Worm (Caenorhabditis elegans) whole organism, L3 larva: ENCODE data around the gene nep-21.

Experiments used
- R02D3.7 ChIP-seq: fragments of 150-350 bp; optimal IDR thresholded peaks from 2 replicates; lab custom pipeline; 2014; ENCODE audit warnings: missing biosample characterization, missing genetic modification characterization
- ZK546.5 ChIP-seq: sonication (generic microtip); optimal IDR thresholded peaks from 2 replicates; lab custom pipeline; 2017; ENCODE audit warnings: missing biosample characterization, missing genetic modification characterization
- aly-2 ChIP-seq: fragments of 150-350 bp; optimal IDR thresholded peaks from 2 replicates; lab custom pipeline; 2014; ENCODE audit warnings: missing biosample characterization, missing genetic modification characterization
- ama-1 ChIP-seq: fragments of 150-350 bp; optimal IDR thresholded peaks from 2 replicates; lab custom pipeline; 2018
- ceh-16 ChIP-seq: sonication (generic microtip); optimal IDR thresholded peaks from 2 replicates; lab custom pipeline; 2017; ENCODE audit warnings: missing biosample characterization, missing genetic modification characterization
- ceh-28 ChIP-seq: fragments of 150-350 bp; optimal IDR thresholded peaks from 2 replicates; lab custom pipeline; 2014; ENCODE audit warnings: missing biosample characterization, missing genetic modification reagents, missing genetic modification characterization
- ceh-82 ChIP-seq: fragments of 150-350 bp; optimal IDR thresholded peaks from 2 replicates; lab custom pipeline; 2014; ENCODE audit warnings: missing biosample characterization, missing genetic modification characterization
- ceh-9 ChIP-seq: sonication (generic microtip); optimal IDR thresholded peaks from 2 replicates; lab custom pipeline; 2018; ENCODE audit warnings: missing biosample characterization, missing genetic modification characterization
- egl-27 ChIP-seq: sonication (generic microtip); optimal IDR thresholded peaks from 4 replicates; lab custom pipeline; 2017; ENCODE audit warnings: missing biosample characterization, missing genetic modification reagents, missing genetic modification characterization
- egl-5 ChIP-seq: fragments of 150-350 bp; optimal IDR thresholded peaks from 2 replicates; lab custom pipeline; 2017; ENCODE audit warnings: missing biosample characterization, missing genetic modification reagents, missing genetic modification characterization, inconsistent platforms
- elt-1 ChIP-seq: fragments of 150-350 bp; optimal IDR thresholded peaks from 2 replicates; lab custom pipeline; 2014; ENCODE audit warnings: missing biosample characterization, missing genetic modification characterization
- elt-3 ChIP-seq, 3 experiments: fragments of 150-350 bp in 1 of 3; sonication (generic microtip) in 2 of 3; optimal IDR thresholded peaks; 2 replicates in 2 of 3; 4 replicates in 1 of 3; lab custom pipeline; 2014 to 2017; ENCODE audit warnings: missing biosample characterization in 3 of 3, missing genetic modification characterization in 3 of 3
- eor-1 ChIP-seq, 2 experiments: fragments of 150-350 bp; optimal IDR thresholded peaks; 2 replicates each; lab custom pipeline; 2014 to 2018; ENCODE audit warnings: missing biosample characterization in 2 of 2, missing genetic modification characterization in 2 of 2
- fkh-10 ChIP-seq: sonication (generic microtip); optimal IDR thresholded peaks from 2 replicates; lab custom pipeline; 2017; ENCODE audit warnings: missing biosample characterization, missing genetic modification reagents, missing genetic modification characterization
- fkh-2 ChIP-seq: fragments of 150-350 bp; optimal IDR thresholded peaks from 2 replicates; lab custom pipeline; 2014; ENCODE audit warnings: missing biosample characterization, missing genetic modification reagents, missing genetic modification characterization
- fos-1 ChIP-seq: fragments of 150-350 bp; optimal IDR thresholded peaks from 2 replicates; lab custom pipeline; 2014; ENCODE audit warnings: missing biosample characterization, missing genetic modification characterization
- jun-1 ChIP-seq: fragments of 150-350 bp; optimal IDR thresholded peaks from 2 replicates; lab custom pipeline; 2014; ENCODE audit warnings: missing biosample characterization, missing genetic modification reagents, missing genetic modification characterization
- lin-39 ChIP-seq: fragments of 150-350 bp; optimal IDR thresholded peaks from 2 replicates; lab custom pipeline; 2018; ENCODE audit warnings: missing biosample characterization, missing genetic modification reagents, missing genetic modification characterization
- lsy-12 ChIP-seq: sonication (generic microtip); optimal IDR thresholded peaks from 2 replicates; lab custom pipeline; 2016; ENCODE audit warnings: mild to moderate bottlenecking, missing genetic modification characterization, missing compliant biosample characterization
- mdl-1 ChIP-seq: fragments of 150-350 bp; optimal IDR thresholded peaks from 2 replicates; lab custom pipeline; 2014; ENCODE audit warnings: missing biosample characterization, missing genetic modification characterization
- nfya-1 ChIP-seq: sonication (generic microtip); optimal IDR thresholded peaks from 2 replicates; lab custom pipeline; 2017; ENCODE audit warnings: missing genetic modification characterization, mild to moderate bottlenecking, missing compliant biosample characterization, antibody characterized with exemption, moderate library complexity; ENCODE audit not compliant: insufficient read depth
- nhr-12 ChIP-seq: fragments of 150-350 bp; optimal IDR thresholded peaks from 2 replicates; lab custom pipeline; 2014; ENCODE audit warnings: missing biosample characterization, missing genetic modification characterization
- nhr-23 ChIP-seq: fragments of 150-350 bp; optimal IDR thresholded peaks from 2 replicates; lab custom pipeline; 2014; ENCODE audit warnings: missing biosample characterization, missing genetic modification reagents, missing genetic modification characterization
- nhr-25 ChIP-seq: sonication (generic microtip); optimal IDR thresholded peaks from 2 replicates; lab custom pipeline; 2017; ENCODE audit warnings: missing biosample characterization, missing genetic modification characterization
- nhr-43 ChIP-seq: sonication (generic microtip); optimal IDR thresholded peaks from 2 replicates; lab custom pipeline; 2016; ENCODE audit warnings: mild to moderate bottlenecking, missing genetic modification characterization, missing compliant biosample characterization; ENCODE audit not compliant: poor library complexity, severe bottlenecking
- nhr-76 ChIP-seq: fragments of 150-350 bp; sonication (generic microtip); optimal IDR thresholded peaks from 5 replicates; lab custom pipeline; 2014; ENCODE audit warnings: missing biosample characterization, missing genetic modification characterization
- nhr-77 ChIP-seq: fragments of 150-350 bp; optimal IDR thresholded peaks from 2 replicates; lab custom pipeline; 2014; ENCODE audit warnings: missing biosample characterization, missing genetic modification characterization
- pqm-1 ChIP-seq: fragments of 150-350 bp; optimal IDR thresholded peaks from 2 replicates; lab custom pipeline; 2017; ENCODE audit warnings: missing biosample characterization, missing genetic modification characterization, inconsistent platforms
- sea-2 ChIP-seq: fragments of 150-350 bp; sonication (generic microtip); optimal IDR thresholded peaks from 4 replicates; lab custom pipeline; 2014; ENCODE audit warnings: missing biosample characterization, missing genetic modification reagents, missing genetic modification characterization
- skn-1 ChIP-seq: fragments of 150-350 bp; optimal IDR thresholded peaks from 2 replicates; lab custom pipeline; 2014; ENCODE audit warnings: missing biosample characterization, missing genetic modification characterization
- snpc-4 ChIP-seq: fragments of 150-350 bp; optimal IDR thresholded peaks from 2 replicates; lab custom pipeline; 2014; ENCODE audit warnings: missing biosample characterization, missing genetic modification characterization
- unc-39 ChIP-seq: sonication (generic microtip); optimal IDR thresholded peaks from 4 replicates; lab custom pipeline; 2017; ENCODE audit warnings: missing biosample characterization, missing genetic modification characterization
- unc-62 ChIP-seq: fragments of 150-350 bp; sonication (generic microtip); optimal IDR thresholded peaks from 4 replicates; lab custom pipeline; 2014; ENCODE audit warnings: missing biosample characterization, missing genetic modification reagents, missing genetic modification characterization
- zag-1 ChIP-seq: fragments of 150-350 bp; optimal IDR thresholded peaks from 2 replicates; lab custom pipeline; 2014; ENCODE audit warnings: missing biosample characterization, missing genetic modification characterization
- ztf-11 ChIP-seq: fragments of 150-350 bp; optimal IDR thresholded peaks from 2 replicates; lab custom pipeline; 2014; ENCODE audit warnings: missing biosample characterization, missing genetic modification characterization
- ztf-4 ChIP-seq: fragments of 150-350 bp; optimal IDR thresholded peaks from 2 replicates; lab custom pipeline; 2014; ENCODE audit warnings: missing biosample characterization, missing genetic modification characterization

nep-21 gene

ce11 chrV:14243904-14244303 is 17.6 kb upstream of the nep-21 start, which contains the start of gene sre-7:
sre-7 (plus strand) TSS chrV:14244204.
- no peak for TF ChIP-seq ceh-28 (tag; lab: Kevin White, UChicago)
- TF ChIP-seq ztf-11 (tag; lab: Kevin White, UChicago): no peak
- TF ChIP-seq nhr-76 (tag; lab: Kevin White, UChicago): no peak
- no peak for TF ChIP-seq fos-1
- no peak for TF ChIP-seq ceh-82
- TF ChIP-seq lin-39 (tag; lab: Kevin White, UChicago): no peak
- no peak for TF ChIP-seq ama-1 (lab: Kevin White, UChicago)
- no peak for TF ChIP-seq ceh-9

DNA sequence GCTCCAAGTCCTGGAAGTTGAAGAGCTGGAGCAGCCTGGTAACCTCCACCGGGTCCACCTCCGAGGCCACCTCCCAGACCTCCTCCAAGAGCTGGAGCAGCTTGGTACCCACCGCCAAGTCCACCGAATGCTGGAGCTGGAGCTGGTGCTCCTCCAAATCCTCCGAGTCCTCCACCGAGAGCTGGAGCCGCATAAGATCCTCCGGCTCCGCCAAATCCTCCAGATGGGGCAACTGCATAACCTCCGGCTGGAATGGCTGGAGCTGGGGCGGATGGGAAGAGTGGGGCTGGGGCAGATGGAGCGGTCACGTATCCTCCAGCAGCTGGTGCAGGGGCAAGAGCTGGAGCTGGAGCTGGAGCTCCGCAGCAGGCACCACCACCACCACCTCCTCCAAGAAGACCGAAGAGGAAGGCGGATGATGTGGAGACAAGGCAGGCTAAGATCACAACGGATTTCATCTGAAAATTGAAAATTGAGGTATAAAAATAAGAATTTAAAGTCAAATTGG is 14.5 kb upstream of the nep-21 start, which contains the start of gene K02E11.10:
TSS of gene K02E11.10 (minus strand) at position 458 of the 508 bp plus-strand sequence.
- TF ChIP-seq nhr-25 (tag; lab: Kevin White, UChicago): no peak
- no peak for TF ChIP-seq nhr-12 (tag; lab: Kevin White, UChicago)
- TF ChIP-seq nhr-77 (tag; lab: Kevin White, UChicago): no peak
- TF ChIP-seq sea-2: no peak
- TF ChIP-seq aly-2 (tag; lab: Kevin White, UChicago): no peak
- no peak for TF ChIP-seq lsy-12 (tag; lab: Kevin White, UChicago)
- TF ChIP-seq elt-3 (tag; optimal IDR thresholded peaks at IDR 0.05; lab: Kevin White, UChicago): no peak
- no peak for TF ChIP-seq ceh-9
- TF ChIP-seq fkh-2 (tag; lab: Kevin White, UChicago): no peak
- TF ChIP-seq ztf-4: no peak
- TF ChIP-seq ceh-16 (tag; lab: Kevin White, UChicago): no peak

ce11 chrV:14235942-14236341 is 9.7 kb upstream of the nep-21 start, which contains the start of gene ent-3:
ent-3 (minus strand) TSS chrV:14236042.
- TF ChIP-seq nhr-43 (tag; lab: Kevin White, UChicago) (no peak), zag-1 (tag; lab: Kevin White, UChicago) (no peak), elt-3 (tag; optimal IDR thresholded peaks at IDR 0.05; lab: Kevin White, UChicago) (no peak), ZK546.5 (tag; lab: Kevin White, UChicago) (no peak), ztf-11 (tag; lab: Kevin White, UChicago) (no peak), ceh-9 (no peak)

- no peak for TF ChIP-seq nhr-76 (tag; lab: Kevin White, UChicago)
- TF ChIP-seq mdl-1 (tag; lab: Kevin White, UChicago): no peak
- TF ChIP-seq eor-1 (tag; optimal IDR thresholded peaks at IDR 0.05; lab: Kevin White, UChicago): no peak
- no peak for TF ChIP-seq egl-27 (tag; lab: Kevin White, UChicago)
- TF ChIP-seq fkh-2 (tag; lab: Kevin White, UChicago): no peak
- no peak for TF ChIP-seq ZK546.5 (tag; lab: Kevin White, UChicago)
- TF ChIP-seq lin-39 (tag; lab: Kevin White, UChicago): no peak
These were observed 5.4 kb upstream of the nep-21 start for ce11 chrV:14231656-14232055.

DNA sequence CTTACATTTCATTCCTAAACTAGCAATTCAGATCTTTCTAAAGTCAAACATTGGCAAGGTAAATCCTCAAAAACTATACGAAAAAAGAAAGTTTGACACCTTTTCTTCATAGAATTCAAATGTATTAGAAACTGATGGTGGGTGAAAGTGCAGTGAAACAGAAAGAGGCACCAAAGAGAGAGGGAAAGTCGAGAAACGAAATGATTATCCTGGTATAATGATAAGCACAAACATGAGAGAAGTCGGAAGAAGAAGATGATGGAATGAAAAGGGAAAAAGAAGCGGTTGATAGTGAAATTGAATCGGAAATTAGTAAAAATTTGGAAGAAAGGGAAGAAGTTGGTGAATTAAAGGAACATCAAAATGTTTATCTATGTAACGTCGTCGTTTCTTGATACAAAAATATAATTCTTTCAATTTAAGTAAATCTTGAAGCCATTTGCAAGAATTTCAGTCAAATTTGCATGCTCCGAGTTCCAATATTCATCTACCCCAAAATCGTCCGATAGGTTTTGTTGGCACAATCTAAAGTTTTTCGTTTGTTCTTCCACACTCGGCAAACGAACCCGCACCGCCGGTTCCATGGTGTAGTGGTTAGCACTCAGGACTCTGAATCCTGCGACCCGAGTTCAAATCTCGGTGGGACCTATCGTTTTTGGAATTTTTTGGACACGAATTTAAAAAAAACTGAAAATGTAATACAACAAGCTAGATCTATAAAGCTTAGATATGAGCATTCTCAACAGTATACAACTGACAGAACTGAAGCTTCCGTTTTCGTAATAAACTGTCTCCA is 4.7 kb upstream of the nep-21 start:
- TF ChIP-seq R02D3.7 (tag; lab: Kevin White, UChicago): no peak
- no peak for TF ChIP-seq nfya-1 (tag; lab: Kevin White, UChicago)
- no peak for TF ChIP-seq zag-1 (tag; lab: Kevin White, UChicago)
- no peak for TF ChIP-seq ceh-16 (tag; lab: Kevin White, UChicago)
- no peak for TF ChIP-seq jun-1 (tag; lab: Kevin White, UChicago)
- TF ChIP-seq unc-39: no peak
- TF ChIP-seq egl-5: no peak
- TF ChIP-seq snpc-4: no peak
- TF ChIP-seq nhr-23: no peak
- no peak for TF ChIP-seq skn-1 (tag; lab: Kevin White, UChicago)
- TF ChIP-seq elt-1: no peak
- TF ChIP-seq nhr-12 (tag; lab: Kevin White, UChicago): no peak
- no peak for TF ChIP-seq nhr-43 (tag; lab: Kevin White, UChicago)
- no peak for TF ChIP-seq fkh-10 (GFP tag; lab: Kevin White, UChicago)
- TF ChIP-seq pqm-1 (tag; lab: Kevin White, UChicago): no peak
- no peak for TF ChIP-seq unc-62 (GFP tag; lab: Kevin White, UChicago)
- TF ChIP-seq fkh-2 (tag; lab: Kevin White, UChicago): no peak
- TF ChIP-seq lsy-12 (tag; lab: Kevin White, UChicago): no peak
- no peak for TF ChIP-seq ceh-82
- TF ChIP-seq, all 47 proteins: peak for 0
